Fruit fly (Drosophila melanogaster) whole organism, embryonic: ENCODE data around the gene CG42558.

Experiments used
- ATbp ChIP-seq: fragments of 200-800 bp; sonication (Bioruptor generic); optimal IDR thresholded peaks from 2 replicates; lab custom pipeline; 2017; ENCODE audit warnings: missing biosample characterization, mild to moderate bottlenecking, missing genetic modification characterization, missing genetic modification reagents
- B-H2 ChIP-seq: fragments of 200-800 bp; sonication (Bioruptor generic); optimal IDR thresholded peaks from 2 replicates; lab custom pipeline; 2018; ENCODE audit warnings: missing biosample characterization, mild to moderate bottlenecking, missing genetic modification characterization
- Blimp-1 ChIP-seq: fragments of 200-800 bp; sonication (Bioruptor generic); optimal IDR thresholded peaks from 3 replicates; lab custom pipeline; 2018; ENCODE audit warnings: missing biosample characterization, missing genetic modification characterization, mild to moderate bottlenecking, moderate library complexity, missing genetic modification reagents
- CG10267 ChIP-seq: fragments of 200-800 bp; sonication (Bioruptor generic); optimal IDR thresholded peaks from 2 replicates; lab custom pipeline; 2018; ENCODE audit warnings: missing biosample characterization, mild to moderate bottlenecking, missing genetic modification characterization, moderate library complexity
- CG11093 ChIP-seq: fragments of 200-800 bp; sonication (Bioruptor generic); IDR thresholded peaks from 3 replicates; pipeline ENCODE4 v1.3.6; 2022; ENCODE audit warnings: missing biosample characterization, missing genetic modification characterization
- CG11398 ChIP-seq: fragments of 200-800 bp; sonication (Bioruptor generic); optimal IDR thresholded peaks from 2 replicates; lab custom pipeline; 2016; ENCODE audit warnings: missing biosample characterization, missing genetic modification characterization
- CG12236 ChIP-seq: fragments of 200-800 bp; sonication (Bioruptor generic); optimal IDR thresholded peaks from 2 replicates; lab custom pipeline; 2016; ENCODE audit warnings: missing biosample characterization, missing genetic modification characterization
- CG1233 ChIP-seq: fragments of 200-800 bp; sonication (Bioruptor generic); optimal IDR thresholded peaks from 4 replicates; lab custom pipeline; 2018; ENCODE audit warnings: missing biosample characterization, mild to moderate bottlenecking, missing genetic modification characterization
- CG14014 ChIP-seq: fragments of 200-800 bp; sonication (Bioruptor generic); IDR thresholded peaks from 2 replicates; pipeline ENCODE4 v1.3.6; 2022; ENCODE audit warnings: missing biosample characterization, missing genetic modification characterization
- CG1603 ChIP-seq: fragments of 200-800 bp; sonication (Bioruptor generic); optimal IDR thresholded peaks from 2 replicates; lab custom pipeline; 2019; ENCODE audit warnings: missing biosample characterization, mild to moderate bottlenecking, missing genetic modification characterization, moderate library complexity
- CG3065 ChIP-seq: fragments of 200-800 bp; sonication (Bioruptor generic); optimal IDR thresholded peaks from 2 replicates; lab custom pipeline; 2016; ENCODE audit warnings: missing biosample characterization, missing genetic modification characterization
- CG32532 ChIP-seq: fragments of 200-800 bp; sonication (Bioruptor generic); IDR thresholded peaks from 2 replicates; pipeline ENCODE4 v1.3.6; 2022; ENCODE audit warnings: missing biosample characterization, missing genetic modification characterization
- CG32772 ChIP-seq: fragments of 200-800 bp; sonication (Bioruptor generic); IDR thresholded peaks from 2 replicates; pipeline ENCODE4 v1.3.6; 2022; ENCODE audit warnings: missing biosample characterization, missing genetic modification characterization
- CG3838 ChIP-seq: fragments of 200-800 bp; sonication (Bioruptor generic); optimal IDR thresholded peaks from 3 replicates; lab custom pipeline; 2016; ENCODE audit warnings: missing biosample characterization, missing genetic modification characterization
- CG6689 ChIP-seq: fragments of 200-800 bp; sonication (Bioruptor generic); IDR thresholded peaks from 2 replicates; pipeline ENCODE4 v1.3.6; 2022; ENCODE audit warnings: missing biosample characterization, missing genetic modification characterization
- CG6854 ChIP-seq: fragments of 200-800 bp; sonication (Bioruptor generic); optimal IDR thresholded peaks from 3 replicates; lab custom pipeline; 2017; ENCODE audit warnings: missing biosample characterization, mild to moderate bottlenecking, missing genetic modification characterization
- CG8290 ChIP-seq, 3 experiments: fragments of 200-800 bp; sonication (Bioruptor generic); optimal IDR thresholded peaks; 2 replicates each; lab custom pipeline; 2016 to 2019; ENCODE audit warnings: missing biosample characterization in 3 of 3, missing genetic modification characterization in 3 of 3, mild to moderate bottlenecking in 2 of 3, moderate library complexity in 1 of 3
- CG8924 ChIP-seq: fragments of 200-800 bp; optimal IDR thresholded peaks from 3 replicates; lab custom pipeline; 2019; ENCODE audit warnings: missing biosample characterization, mild to moderate bottlenecking, missing genetic modification characterization, moderate library complexity
- CG8944 ChIP-seq: fragments of 200-800 bp; sonication (Bioruptor generic); optimal IDR thresholded peaks from 3 replicates; lab custom pipeline; 2016; ENCODE audit warnings: missing biosample characterization, missing genetic modification characterization
- CG9215 ChIP-seq: fragments of 200-800 bp; sonication (Bioruptor generic); IDR thresholded peaks from 2 replicates; pipeline ENCODE4 v1.3.6; 2022; ENCODE audit warnings: missing biosample characterization, missing genetic modification characterization
- CG9437 ChIP-seq: fragments of 200-800 bp; sonication (Bioruptor generic); optimal IDR thresholded peaks from 2 replicates; lab custom pipeline; 2018; ENCODE audit warnings: missing biosample characterization, mild to moderate bottlenecking, missing genetic modification characterization
- CG9727 ChIP-seq: fragments of 200-800 bp; sonication (Bioruptor generic); optimal IDR thresholded peaks from 3 replicates; lab custom pipeline; 2017; ENCODE audit warnings: missing biosample characterization, mild to moderate bottlenecking, missing genetic modification characterization
- Dbx ChIP-seq: fragments of 200-800 bp; sonication (Bioruptor generic); IDR thresholded peaks from 3 replicates; pipeline ENCODE4 v1.3.6; 2022; ENCODE audit warnings: missing biosample characterization, missing genetic modification characterization
- E2f2 ChIP-seq: fragments of 200-800 bp; sonication (Bioruptor generic); IDR thresholded peaks from 2 replicates; pipeline ENCODE4 v1.3.6; 2022; ENCODE audit warnings: missing biosample characterization, missing genetic modification characterization
- Eip74EF ChIP-seq, 2 experiments: fragments of 200-800 bp in 1 of 2; fragments of >200 bp in 1 of 2; sonication (Bioruptor generic) in 1 of 2; optimal IDR thresholded peaks; 2 replicates each; lab custom pipeline; 2017 to 2019; ENCODE audit warnings: missing biosample characterization in 2 of 2, missing genetic modification characterization in 2 of 2, mild to moderate bottlenecking in 1 of 2, moderate library complexity in 1 of 2
- Fer1 ChIP-seq: fragments of 200-800 bp; sonication (Bioruptor generic); optimal IDR thresholded peaks from 2 replicates; lab custom pipeline; 2017; ENCODE audit warnings: missing biosample characterization, mild to moderate bottlenecking, missing genetic modification characterization
- Fer3 ChIP-seq: fragments of 200-800 bp; sonication (Bioruptor generic); optimal IDR thresholded peaks from 2 replicates; lab custom pipeline; 2018; ENCODE audit warnings: missing biosample characterization, mild to moderate bottlenecking, missing genetic modification characterization, moderate library complexity
- Hmr ChIP-seq: fragments of 200-800 bp; sonication (Bioruptor generic); optimal IDR thresholded peaks from 3 replicates; lab custom pipeline; 2017; ENCODE audit warnings: mild to moderate bottlenecking, missing biosample characterization, missing genetic modification reagents, missing genetic modification characterization
- Hr51 ChIP-seq, 2 experiments: fragments of 200-800 bp; sonication (Bioruptor generic); optimal IDR thresholded peaks; 2 replicates in 1 of 2; 3 replicates in 1 of 2; lab custom pipeline; 2016 to 2018; ENCODE audit warnings: missing biosample characterization in 2 of 2, missing genetic modification characterization in 2 of 2, mild to moderate bottlenecking in 1 of 2, moderate library complexity in 1 of 2
- Lhr ChIP-seq: fragments of 200-800 bp; sonication (Bioruptor generic); optimal IDR thresholded peaks from 3 replicates; lab custom pipeline; 2017; ENCODE audit warnings: mild to moderate bottlenecking, missing biosample characterization, missing genetic modification reagents, missing genetic modification characterization
- Max ChIP-seq: fragments of 200-800 bp; sonication (Bioruptor generic); optimal IDR thresholded peaks from 2 replicates; lab custom pipeline; 2016; ENCODE audit warnings: missing biosample characterization, mild to moderate bottlenecking, missing genetic modification characterization
- Meics ChIP-seq: fragments of 200-800 bp; sonication (Bioruptor generic); optimal IDR thresholded peaks from 2 replicates; lab custom pipeline; 2017; ENCODE audit warnings: missing biosample characterization, mild to moderate bottlenecking, missing genetic modification characterization
- NfI ChIP-seq: fragments of 200-800 bp; sonication (Bioruptor generic); optimal IDR thresholded peaks from 3 replicates; lab custom pipeline; 2018; ENCODE audit warnings: missing biosample characterization, mild to moderate bottlenecking, missing genetic modification characterization, moderate library complexity
- PHDP ChIP-seq: fragments of 200-800 bp; sonication (Bioruptor generic); optimal IDR thresholded peaks from 3 replicates; lab custom pipeline; 2018; ENCODE audit warnings: missing biosample characterization, mild to moderate bottlenecking, missing genetic modification characterization, moderate library complexity
- Sry-β ChIP-seq: fragments of 200-800 bp; sonication (Bioruptor generic); optimal IDR thresholded peaks from 2 replicates; lab custom pipeline; 2018; ENCODE audit warnings: missing biosample characterization, mild to moderate bottlenecking, missing genetic modification characterization, moderate library complexity
- cato ChIP-seq: fragments of 200-800 bp; sonication (Bioruptor generic); optimal IDR thresholded peaks from 2 replicates; lab custom pipeline; 2016; ENCODE audit warnings: missing biosample characterization, missing genetic modification characterization, borderline replicate concordance
- caup ChIP-seq: fragments of 200-800 bp; sonication (Bioruptor generic); optimal IDR thresholded peaks from 3 replicates; lab custom pipeline; 2017; ENCODE audit warnings: missing biosample characterization, mild to moderate bottlenecking, missing genetic modification characterization, moderate library complexity; ENCODE audit not compliant: severe bottlenecking
- cwo ChIP-seq: fragments of 200-800 bp; sonication (Bioruptor generic); optimal IDR thresholded peaks from 3 replicates; lab custom pipeline; 2017; ENCODE audit warnings: missing biosample characterization, missing genetic modification characterization, mild to moderate bottlenecking, moderate library complexity, missing genetic modification reagents
- dan ChIP-seq: fragments of 200-800 bp; sonication (Bioruptor generic); IDR thresholded peaks from 2 replicates; pipeline ENCODE4 v1.3.6; 2022; ENCODE audit warnings: missing biosample characterization, missing genetic modification characterization
- gem ChIP-seq: fragments of 200-800 bp; sonication (Bioruptor generic); optimal IDR thresholded peaks from 2 replicates; lab custom pipeline; 2019; ENCODE audit warnings: missing biosample characterization, mild to moderate bottlenecking, missing genetic modification characterization, moderate library complexity
- ham ChIP-seq: fragments of 200-800 bp; sonication (Bioruptor generic); IDR thresholded peaks from 2 replicates; pipeline ENCODE4 v1.3.6; 2022; ENCODE audit warnings: missing biosample characterization, missing genetic modification characterization
- lab ChIP-seq: fragments of 200-800 bp; sonication (Bioruptor generic); optimal IDR thresholded peaks from 3 replicates; lab custom pipeline; 2017; ENCODE audit warnings: missing biosample characterization, missing genetic modification characterization, mild to moderate bottlenecking, moderate library complexity, missing genetic modification reagents
- lmd ChIP-seq: fragments of 200-800 bp; sonication (Bioruptor generic); IDR thresholded peaks from 2 replicates; pipeline ENCODE4 v1.3.6; 2022; ENCODE audit warnings: missing biosample characterization, missing genetic modification characterization
- luna ChIP-seq: fragments of 200-800 bp; sonication (Bioruptor generic); optimal IDR thresholded peaks from 2 replicates; lab custom pipeline; 2016; ENCODE audit warnings: missing biosample characterization, missing genetic modification characterization
- mirr ChIP-seq: fragments of 200-800 bp; sonication (Bioruptor generic); optimal IDR thresholded peaks from 3 replicates; lab custom pipeline; 2018; ENCODE audit warnings: missing biosample characterization, mild to moderate bottlenecking, missing genetic modification characterization
- pzg ChIP-seq: fragments of 200-800 bp; sonication (Bioruptor generic); optimal IDR thresholded peaks from 3 replicates; lab custom pipeline; 2018; ENCODE audit warnings: missing biosample characterization, mild to moderate bottlenecking, missing genetic modification characterization, moderate library complexity
- ranshi ChIP-seq: fragments of 200-800 bp; sonication (Bioruptor generic); IDR thresholded peaks from 2 replicates; pipeline ENCODE4 v1.3.6; 2022; ENCODE audit warnings: missing biosample characterization, missing genetic modification characterization
- sima ChIP-seq: fragments of 200-800 bp; sonication (Bioruptor generic); optimal IDR thresholded peaks from 2 replicates; lab custom pipeline; 2016; ENCODE audit warnings: missing biosample characterization, missing genetic modification characterization
- twi ChIP-seq: fragments of 200-800 bp; optimal IDR thresholded peaks from 2 replicates; lab custom pipeline; 2019; ENCODE audit warnings: missing biosample characterization, mild to moderate bottlenecking, missing genetic modification characterization, moderate library complexity

CG42558 gene

DNA sequence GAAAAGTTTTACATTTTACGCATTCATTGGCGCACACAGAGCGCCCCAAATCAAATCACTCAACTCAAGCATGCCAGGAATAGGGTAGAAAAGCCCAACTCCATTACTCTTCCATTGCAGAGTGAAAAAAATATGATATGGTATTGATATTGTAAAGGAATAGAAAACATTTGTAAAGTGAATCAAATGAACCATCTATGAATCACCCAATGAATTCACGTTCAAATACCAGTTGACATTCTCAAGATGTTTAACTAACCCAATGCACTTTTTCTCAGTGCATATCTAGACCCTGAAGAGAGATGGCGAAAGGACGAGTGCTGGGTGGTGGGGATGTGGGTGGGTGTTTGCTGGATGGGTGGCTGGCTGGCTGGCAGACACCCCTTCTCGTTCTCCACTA is 45.5 kb downstream of the CG42558 start (continued):
- no peak for TF ChIP-seq E2f2 (GFP tag; lab: Robert Waterston, UW)
- TF ChIP-seq lmd (GFP tag; lab: Robert Waterston, UW) = peak; percentile 53
- peak; percentile 25; the same call in 1 of the 2 replicates for TF ChIP-seq ranshi (GFP tag; lab: Robert Waterston, UW)
- peak in 1 of 2 experiments; percentile 48 for TF ChIP-seq Hr51 (GFP tag; optimal IDR thresholded peaks at IDR 0.05; lab: Kevin White, UChicago)
- TF ChIP-seq Blimp-1 (GFP tag; lab: Kevin White, UChicago) = peak; percentile 22
- no peak for TF ChIP-seq cato (GFP tag; lab: Kevin White, UChicago)
- TF ChIP-seq CG9215 (GFP tag; lab: Robert Waterston, UW) = no peak
- TF ChIP-seq Meics (GFP tag; lab: Kevin White, UChicago) = peak; percentile 51
- peak; percentile 29 for TF ChIP-seq PHDP (tag; lab: Kevin White, UChicago)
- TF ChIP-seq Fer1 (GFP tag; lab: Kevin White, UChicago) = peak; percentile 69
- TF ChIP-seq B-H2 (GFP tag; lab: Kevin White, UChicago) = no peak
- TF ChIP-seq CG32532 (GFP tag; lab: Robert Waterston, UW) = peak; percentile 26; the same call in 1 of the 2 replicates
- no peak for TF ChIP-seq CG10267 (tag; lab: Kevin White, UChicago)
- TF ChIP-seq NfI (GFP tag; lab: Kevin White, UChicago) = peak; percentile 18
- TF ChIP-seq CG3838 (GFP tag; lab: Kevin White, UChicago) = no peak
- TF ChIP-seq CG14014 (GFP tag; lab: Robert Waterston, UW) = no peak
- TF ChIP-seq ATbp (GFP tag; lab: Kevin White, UChicago) = no peak
- peak; percentile 46 for TF ChIP-seq gem
- no peak for TF ChIP-seq Lhr (GFP tag; lab: Kevin White, UChicago)
- 0 out of 2 replicates have a peak, but pooled peaks have one; percentile 13 for TF ChIP-seq CG6689 (GFP tag; lab: Robert Waterston, UW)
- TF ChIP-seq Hmr (GFP tag; lab: Kevin White, UChicago) = peak; percentile 53
- no peak for TF ChIP-seq Max (GFP tag; lab: Kevin White, UChicago)
- TF ChIP-seq caup (GFP tag; lab: Kevin White, UChicago) = peak; percentile 37
- no peak for TF ChIP-seq CG32772
- TF ChIP-seq mirr (GFP tag; lab: Kevin White, UChicago) = no peak
- TF ChIP-seq Dbx (GFP tag; lab: Robert Waterston, UW) = peak; percentile 56; the same call in 1 of the 3 replicates
- no peak for TF ChIP-seq sima (GFP tag; lab: Kevin White, UChicago)
- TF ChIP-seq CG11398 (GFP tag; lab: Kevin White, UChicago) = no peak
- TF ChIP-seq CG6854 (GFP tag; lab: Kevin White, UChicago) = no peak
- peak; percentile 79 for TF ChIP-seq lab (GFP tag; lab: Kevin White, UChicago)
- no peak for TF ChIP-seq dan (GFP tag; lab: Robert Waterston, UW)
- no peak for TF ChIP-seq CG8944 (GFP tag; lab: Kevin White, UChicago)
- TF ChIP-seq Eip74EF (GFP tag; optimal IDR thresholded peaks at IDR 0.05; lab: Kevin White, UChicago) = no peak
- TF ChIP-seq cwo (GFP tag; lab: Kevin White, UChicago) = peak; percentile 20
- TF ChIP-seq twi (tag; lab: Kevin White, UChicago) = no peak
- TF ChIP-seq CG9437 = no peak
- TF ChIP-seq CG11093 = no peak
- no peak for TF ChIP-seq pzg
- no peak for TF ChIP-seq luna
- TF ChIP-seq Fer3 (tag; lab: Kevin White, UChicago) = peak; percentile 42
- no peak for TF ChIP-seq CG12236 (GFP tag; lab: Kevin White, UChicago)
- no peak for TF ChIP-seq Sry-β (GFP tag; lab: Kevin White, UChicago)
- TF ChIP-seq ham (GFP tag; lab: Robert Waterston, UW) = no peak
- peak; percentile 33 for TF ChIP-seq CG8924 (tag; lab: Kevin White, UChicago)
- TF ChIP-seq CG1603 (tag; lab: Kevin White, UChicago) = peak; percentile 41
- no peak for TF ChIP-seq CG9727 (GFP tag; lab: Kevin White, UChicago)
- no peak for TF ChIP-seq CG8290 (GFP tag; optimal IDR thresholded peaks at IDR 0.05; lab: Kevin White, UChicago)
- peak in 1 of 2 experiments; percentile 62 for TF ChIP-seq CG8290 (tag; optimal IDR thresholded peaks at IDR 0.05; lab: Kevin White, UChicago)
- TF ChIP-seq CG1233 (GFP tag; lab: Kevin White, UChicago) = no peak
- no peak for TF ChIP-seq CG3065 (GFP tag; lab: Kevin White, UChicago)
